Worm (Caenorhabditis elegans): ENCODE data around the gene ifd-2.

DNA sequence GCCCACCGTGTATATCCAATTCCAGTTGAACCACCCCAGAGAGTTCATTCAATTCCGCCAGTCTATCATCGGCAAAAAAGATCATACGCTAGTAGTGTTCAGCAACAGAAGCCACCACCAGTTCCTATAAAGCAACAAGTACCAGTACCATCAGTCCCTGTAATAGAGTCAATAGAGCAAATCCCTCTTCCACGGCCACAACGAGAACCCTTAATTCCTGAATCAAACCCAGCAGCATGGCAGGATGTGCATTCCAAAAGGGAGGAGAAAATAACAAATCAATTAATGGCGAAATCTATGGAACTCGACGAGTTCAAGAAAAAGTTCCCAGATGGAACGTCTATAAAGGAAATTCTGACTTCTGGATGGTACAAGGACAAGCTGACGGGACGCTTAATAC lies 25.9 kb downstream of the ifd-2 start:
- no peak for TF ChIP-seq ceh-34 (tag; optimal IDR thresholded peaks at IDR 0.05)
- TF ChIP-seq pqm-1 (tag; optimal IDR thresholded peaks at IDR 0.05) = no peak
- no peak for TF ChIP-seq nfya-1 (tag; optimal IDR thresholded peaks at IDR 0.05)
- TF ChIP-seq unc-86 (tag; optimal IDR thresholded peaks at IDR 0.05) = no peak
- no peak for TF ChIP-seq pha-2 (tag; optimal IDR thresholded peaks at IDR 0.05)
- TF ChIP-seq zip-5 (tag; optimal IDR thresholded peaks at IDR 0.05) = no peak
- no peak for TF ChIP-seq tbx-2 (tag; optimal IDR thresholded peaks at IDR 0.05)
